Fruit fly (Drosophila melanogaster): Measurements from ENCODE around the gene pins.

pins gene

dm6 chr3R:27554964-27555363 is 27.7 kb upstream of the pins start (continued):
- TF ChIP-seq CG17568 (GFP tag; optimal IDR thresholded peaks at IDR 0.05), result peak; percentile 71
- TF ChIP-seq CG4730 (GFP tag; IDR thresholded peaks at IDR 0.05), result peak; percentile 64
- TF ChIP-seq ash1 (GFP tag; optimal IDR thresholded peaks at IDR 0.05), result no peak
- TF ChIP-seq CG12299 (tag; optimal IDR thresholded peaks at IDR 0.05), result peak; percentile 47
- TF ChIP-seq CG31365 (tag; optimal IDR thresholded peaks at IDR 0.05), result no peak
- TF ChIP-seq lab (GFP tag; optimal IDR thresholded peaks at IDR 0.05), result peak; percentile 85
- TF ChIP-seq HLH4C (GFP tag; IDR thresholded peaks at IDR 0.05; ENCODE audit: partially characterized antibody), result no peak
- TF ChIP-seq Hr78 (GFP tag; optimal IDR thresholded peaks at IDR 0.05), result peak in 1 of 2 experiments; percentile 58
- no peak for TF ChIP-seq CG8478 (optimal IDR thresholded peaks at IDR 0.05)
- peak; percentile 79; the same call in 2 of the 3 replicates for TF ChIP-seq Optix (GFP tag; IDR thresholded peaks at IDR 0.05)
- peak; percentile 80 for TF ChIP-seq CG12219 (GFP tag; optimal IDR thresholded peaks at IDR 0.05)
- peak; percentile 48 for TF ChIP-seq CG1647 (GFP tag; optimal IDR thresholded peaks at IDR 0.05)
- TF ChIP-seq z (GFP tag; IDR thresholded peaks at IDR 0.05), result 0 out of 3 replicates have a peak, but pooled peaks have one; percentile 18
- TF ChIP-seq Hr39 (optimal IDR thresholded peaks at IDR 0.05), result no peak
- peak; percentile 55 for TF ChIP-seq jumu (GFP tag; optimal IDR thresholded peaks at IDR 0.05)
- peak; percentile 84 for TF ChIP-seq CG10959 (GFP tag; IDR thresholded peaks at IDR 0.05)
- TF ChIP-seq CG6272 (GFP tag; IDR thresholded peaks at IDR 0.05), result peak; percentile 77
- TF ChIP-seq hbn (GFP tag; IDR thresholded peaks at IDR 0.05; ENCODE audit: partially characterized antibody), result no peak
- peak; percentile 79; the same call in 2 of the 3 replicates for TF ChIP-seq CG11695 (GFP tag; IDR thresholded peaks at IDR 0.05)
- TF ChIP-seq unpg (GFP tag; optimal IDR thresholded peaks at IDR 0.05), result peak; percentile 89
- TF ChIP-seq Hmr (GFP tag; optimal IDR thresholded peaks at IDR 0.05), result peak; percentile 61
- no peak for TF ChIP-seq scrt (GFP tag; optimal IDR thresholded peaks at IDR 0.05)
- peak; percentile 57; the same call in 1 of the 2 replicates for TF ChIP-seq dati (GFP tag; IDR thresholded peaks at IDR 0.05)
- peak; percentile 85 for TF ChIP-seq so (GFP tag; IDR thresholded peaks at IDR 0.05)
- TF ChIP-seq grn (GFP tag; optimal IDR thresholded peaks at IDR 0.05), result no peak
- TF ChIP-seq Atf-2 (GFP tag; optimal IDR thresholded peaks at IDR 0.05), result peak; percentile 50
- TF ChIP-seq CG7963 (GFP tag; IDR thresholded peaks at IDR 0.05; ENCODE audit: partially characterized antibody), result no peak
- TF ChIP-seq CG10431 (GFP tag; optimal IDR thresholded peaks at IDR 0.05), result peak; percentile 47
- peak; percentile 68 for TF ChIP-seq CG2120 (GFP tag; optimal IDR thresholded peaks at IDR 0.05)
- TF ChIP-seq CG3838 (GFP tag; optimal IDR thresholded peaks at IDR 0.05), result peak; percentile 32
- peak; percentile 77 for TF ChIP-seq Atf6 (GFP tag; IDR thresholded peaks at IDR 0.05)
- peak; percentile 40; the same call in 1 of the 2 replicates for TF ChIP-seq Oaz (GFP tag; IDR thresholded peaks at IDR 0.05)
- peak; percentile 66 for TF ChIP-seq Spps (tag; optimal IDR thresholded peaks at IDR 0.05)
- TF ChIP-seq D19A (tag; optimal IDR thresholded peaks at IDR 0.05), result peak; percentile 81
- TF ChIP-seq CoRest (tag; optimal IDR thresholded peaks at IDR 0.05), result peak; percentile 84
- TF ChIP-seq CG4820 (GFP tag; optimal IDR thresholded peaks at IDR 0.05), result peak; percentile 81
- TF ChIP-seq CG10147 (GFP tag; optimal IDR thresholded peaks at IDR 0.05), result peak; percentile 63
- TF ChIP-seq CG16779 (GFP tag; IDR thresholded peaks at IDR 0.05), result peak; percentile 16; the same call in 1 of the 2 replicates
- TF ChIP-seq CG32532 (GFP tag; IDR thresholded peaks at IDR 0.05), result peak; percentile 73
- peak; percentile 60 for TF ChIP-seq CG33213 (GFP tag; optimal IDR thresholded peaks at IDR 0.05)
- TF ChIP-seq CG11085 (GFP tag; IDR thresholded peaks at IDR 0.05), result peak; percentile 43
- TF ChIP-seq CG34422 (GFP tag; IDR thresholded peaks at IDR 0.05), result peak; percentile 83
- TF ChIP-seq Usf (GFP tag; optimal IDR thresholded peaks at IDR 0.05), result peak; percentile 14
- TF ChIP-seq Deaf1 (tag; optimal IDR thresholded peaks at IDR 0.05), result no peak
- TF ChIP-seq CG15514 (GFP tag; optimal IDR thresholded peaks at IDR 0.05), result peak; percentile 52
- TF ChIP-seq Trl (optimal IDR thresholded peaks at IDR 0.05), result no peak
- TF ChIP-seq Trl (GFP tag; optimal IDR thresholded peaks at IDR 0.05), result peak; percentile 66
- TF ChIP-seq Stat92E (GFP tag; optimal IDR thresholded peaks at IDR 0.05), result no peak
- peak; percentile 82 for TF ChIP-seq CG8388 (GFP tag; optimal IDR thresholded peaks at IDR 0.05)
- TF ChIP-seq da (GFP tag; optimal IDR thresholded peaks at IDR 0.05), result no peak
- peak; percentile 45 for TF ChIP-seq repo (GFP tag; optimal IDR thresholded peaks at IDR 0.05)

Data from whole organism, embryonic.